Fruit fly (Drosophila melanogaster) whole organism, embryonic: ENCODE data around the gene Rok.

Source experiments
- Bgb ChIP-seq: fragments of 200-800 bp; sonication (Bioruptor generic); IDR thresholded peaks from 2 replicates; pipeline ENCODE4 v1.3.6; 2022; ENCODE audit warnings: missing biosample characterization, missing genetic modification characterization; ENCODE audit not compliant: partially characterized antibody
- Bteb2 ChIP-seq: fragments of 200-800 bp; sonication (Bioruptor generic); optimal IDR thresholded peaks from 2 replicates; lab custom pipeline; 2016; ENCODE audit warnings: missing biosample characterization, missing genetic modification characterization
- CG10366 ChIP-seq: fragments of 200-800 bp; sonication (Bioruptor generic); IDR thresholded peaks from 2 replicates; pipeline ENCODE4 v1.3.6; 2022; ENCODE audit warnings: missing biosample characterization, missing genetic modification characterization
- CG11695 ChIP-seq: fragments of 200-800 bp; sonication (Bioruptor generic); IDR thresholded peaks from 3 replicates; pipeline ENCODE4 v1.3.6; 2022; ENCODE audit warnings: missing biosample characterization, missing genetic modification characterization
- CG12942 ChIP-seq: fragments of 200-800 bp; sonication (Bioruptor generic); optimal IDR thresholded peaks from 3 replicates; lab custom pipeline; 2016; ENCODE audit warnings: missing biosample characterization, missing genetic modification characterization
- CG1647 ChIP-seq: fragments of 200-800 bp; sonication (Bioruptor generic); optimal IDR thresholded peaks from 3 replicates; lab custom pipeline; 2016; ENCODE audit warnings: missing biosample characterization, missing genetic modification characterization
- CG17829 ChIP-seq: fragments of 200-800 bp; optimal IDR thresholded peaks from 2 replicates; lab custom pipeline; 2019; ENCODE audit warnings: missing biosample characterization, mild to moderate bottlenecking, missing genetic modification characterization, moderate library complexity
- CG2678 ChIP-seq: fragments of 200-800 bp; sonication (Bioruptor generic); optimal IDR thresholded peaks from 3 replicates; lab custom pipeline; 2019; ENCODE audit warnings: missing biosample characterization, mild to moderate bottlenecking, missing genetic modification characterization, moderate library complexity
- CG30020 ChIP-seq: fragments of 200-800 bp; optimal IDR thresholded peaks from 2 replicates; lab custom pipeline; 2019; ENCODE audit warnings: missing biosample characterization, mild to moderate bottlenecking, missing genetic modification characterization, moderate library complexity
- CG4360 ChIP-seq: fragments of 200-800 bp; sonication (Bioruptor generic); IDR thresholded peaks from 2 replicates; pipeline ENCODE4 v1.3.6; 2022; ENCODE audit warnings: missing biosample characterization, missing genetic modification characterization
- CG7372 ChIP-seq: fragments of 200-800 bp; sonication (Bioruptor generic); IDR thresholded peaks from 2 replicates; pipeline ENCODE4 v1.3.6; 2022; ENCODE audit warnings: missing biosample characterization, missing genetic modification characterization
- CG7556 ChIP-seq: fragments of 200-800 bp; sonication (Bioruptor generic); optimal IDR thresholded peaks from 2 replicates; lab custom pipeline; 2017; ENCODE audit warnings: missing biosample characterization, mild to moderate bottlenecking, missing genetic modification characterization
- CG9215 ChIP-seq: fragments of 200-800 bp; sonication (Bioruptor generic); IDR thresholded peaks from 2 replicates; pipeline ENCODE4 v1.3.6; 2022; ENCODE audit warnings: missing biosample characterization, missing genetic modification characterization
- CrebB ChIP-seq: fragments of 200-800 bp; sonication (Bioruptor generic); optimal IDR thresholded peaks from 3 replicates; lab custom pipeline; 2018; ENCODE audit warnings: missing biosample characterization, mild to moderate bottlenecking, missing genetic modification characterization
- Dll ChIP-seq: fragments of 200-800 bp; sonication (Bioruptor generic); IDR thresholded peaks from 4 replicates; pipeline ENCODE4 v1.3.6; 2022; ENCODE audit warnings: missing biosample characterization, missing genetic modification characterization; ENCODE audit not compliant: partially characterized antibody
- Elba2 ChIP-seq: fragments of 200-800 bp; sonication (Bioruptor generic); optimal IDR thresholded peaks from 3 replicates; lab custom pipeline; 2016; ENCODE audit warnings: missing biosample characterization, missing genetic modification characterization
- Gug ChIP-seq: fragments of 200-800 bp; sonication (Bioruptor generic); IDR thresholded peaks from 4 replicates; pipeline ENCODE4 v1.3.6; 2022; ENCODE audit warnings: missing biosample characterization, missing genetic modification characterization
- HLH4C ChIP-seq: fragments of 200-800 bp; sonication (Bioruptor generic); IDR thresholded peaks from 3 replicates; pipeline ENCODE4 v1.3.6; 2022; ENCODE audit warnings: missing biosample characterization, missing genetic modification characterization; ENCODE audit not compliant: partially characterized antibody
- HLH54F ChIP-seq: fragments of 200-800 bp; sonication (Bioruptor generic); optimal IDR thresholded peaks from 3 replicates; lab custom pipeline; 2016; ENCODE audit warnings: missing biosample characterization, missing genetic modification characterization
- HLHmδ ChIP-seq: fragments of 200-800 bp; sonication (Bioruptor generic); optimal IDR thresholded peaks from 2 replicates; lab custom pipeline; 2018; ENCODE audit warnings: missing biosample characterization, mild to moderate bottlenecking, missing genetic modification characterization, moderate library complexity
- Hr78 ChIP-seq, 2 experiments: fragments of 200-800 bp in 1 of 2; fragments of >200 bp in 1 of 2; sonication (Bioruptor generic) in 1 of 2; optimal IDR thresholded peaks; 2 replicates each; lab custom pipeline; 2017 to 2019; ENCODE audit warnings: missing biosample characterization in 2 of 2, missing genetic modification characterization in 2 of 2, mild to moderate bottlenecking in 1 of 2, moderate library complexity in 1 of 2
- Nf-YB ChIP-seq: fragments of 200-800 bp; sonication (Bioruptor generic); optimal IDR thresholded peaks from 3 replicates; lab custom pipeline; 2019; ENCODE audit warnings: missing biosample characterization, mild to moderate bottlenecking, missing genetic modification characterization, moderate library complexity
- Sin3A ChIP-seq: fragments of >200 bp; optimal IDR thresholded peaks from 2 replicates; lab custom pipeline; 2018
- Trl ChIP-seq, 3 experiments: fragments of >200 bp in 2 of 3; fragments of 200-800 bp in 1 of 3; sonication (Bioruptor generic) in 1 of 3; optimal IDR thresholded peaks; 2 replicates in 1 of 3; 3 replicates in 2 of 3; lab custom pipeline; 2016 to 2017; ENCODE audit warnings: missing biosample characterization in 1 of 3, missing genetic modification characterization in 1 of 3
- Xrp1 ChIP-seq: fragments of 200-800 bp; sonication (Bioruptor generic); IDR thresholded peaks from 2 replicates; pipeline ENCODE4 v1.3.6; 2022; ENCODE audit warnings: missing biosample characterization, missing genetic modification characterization
- ap ChIP-seq: fragments of 200-800 bp; sonication (Bioruptor generic); IDR thresholded peaks from 2 replicates; pipeline ENCODE4 v1.3.6; 2022; ENCODE audit warnings: missing biosample characterization, missing genetic modification characterization
- br ChIP-seq: fragments of >200 bp; optimal IDR thresholded peaks from 2 replicates; lab custom pipeline; 2017
- chinmo ChIP-seq: fragments of 200-800 bp; sonication (Bioruptor generic); IDR thresholded peaks from 4 replicates; pipeline ENCODE4 v1.3.6; 2022; ENCODE audit warnings: missing biosample characterization, missing genetic modification characterization; ENCODE audit not compliant: partially characterized antibody
- da ChIP-seq: fragments of 200-800 bp; sonication (Bioruptor generic); optimal IDR thresholded peaks from 2 replicates; lab custom pipeline; 2016; ENCODE audit warnings: missing biosample characterization, missing genetic modification characterization
- en ChIP-seq: fragments of 200-800 bp; sonication (Bioruptor generic); optimal IDR thresholded peaks from 2 replicates; lab custom pipeline; 2016; ENCODE audit warnings: missing biosample characterization, missing genetic modification characterization
- exex ChIP-seq: fragments of 200-800 bp; sonication (Bioruptor generic); optimal IDR thresholded peaks from 4 replicates; lab custom pipeline; 2018; ENCODE audit warnings: missing biosample characterization, mild to moderate bottlenecking, missing genetic modification characterization, moderate library complexity
- gcm ChIP-seq: fragments of 200-800 bp; sonication (Bioruptor generic); optimal IDR thresholded peaks from 2 replicates; lab custom pipeline; 2019; ENCODE audit warnings: missing biosample characterization, mild to moderate bottlenecking, missing genetic modification characterization, moderate library complexity
- gem ChIP-seq: fragments of 200-800 bp; sonication (Bioruptor generic); optimal IDR thresholded peaks from 2 replicates; lab custom pipeline; 2019; ENCODE audit warnings: missing biosample characterization, mild to moderate bottlenecking, missing genetic modification characterization, moderate library complexity
- hkb ChIP-seq, 2 experiments: fragments of 200-800 bp in 1 of 2; fragments of >200 bp in 1 of 2; sonication (Bioruptor generic) in 1 of 2; IDR thresholded peaks in 1 of 2; optimal IDR thresholded peaks in 1 of 2; 2 replicates each; pipeline versions ENCODE4 v1.3.6 to Lab custom; 2017 to 2022; ENCODE audit warnings: missing biosample characterization in 1 of 2, missing genetic modification characterization in 1 of 2
- jumu ChIP-seq: fragments of 200-800 bp; sonication (Bioruptor generic); optimal IDR thresholded peaks from 3 replicates; lab custom pipeline; 2016; ENCODE audit warnings: missing biosample characterization, missing genetic modification characterization
- kah ChIP-seq: fragments of 200-800 bp; sonication (Bioruptor generic); optimal IDR thresholded peaks from 2 replicates; lab custom pipeline; 2018; ENCODE audit warnings: missing biosample characterization, mild to moderate bottlenecking, missing genetic modification characterization
- lmd ChIP-seq: fragments of 200-800 bp; sonication (Bioruptor generic); IDR thresholded peaks from 2 replicates; pipeline ENCODE4 v1.3.6; 2022; ENCODE audit warnings: missing biosample characterization, missing genetic modification characterization
- pita ChIP-seq: fragments of 200-800 bp; sonication (Bioruptor generic); optimal IDR thresholded peaks from 2 replicates; lab custom pipeline; 2017; ENCODE audit warnings: missing biosample characterization, mild to moderate bottlenecking, missing genetic modification characterization
- salm ChIP-seq: fragments of 200-800 bp; sonication (Bioruptor generic); optimal IDR thresholded peaks from 2 replicates; lab custom pipeline; 2018; ENCODE audit warnings: missing biosample characterization, mild to moderate bottlenecking, missing genetic modification characterization
- sens-2 ChIP-seq: fragments of 200-800 bp; sonication (Bioruptor generic); IDR thresholded peaks from 2 replicates; pipeline ENCODE4 v1.3.6; 2022; ENCODE audit warnings: missing biosample characterization, missing genetic modification characterization
- slou ChIP-seq: fragments of 200-800 bp; sonication (Bioruptor generic); optimal IDR thresholded peaks from 3 replicates; lab custom pipeline; 2016; ENCODE audit warnings: missing biosample characterization, missing genetic modification characterization
- slp2 ChIP-seq: fragments of 200-800 bp; sonication (Bioruptor generic); optimal IDR thresholded peaks from 2 replicates; lab custom pipeline; 2016; ENCODE audit warnings: missing biosample characterization, missing genetic modification characterization
- ssp ChIP-seq: fragments of 200-800 bp; sonication (Bioruptor generic); IDR thresholded peaks from 2 replicates; pipeline ENCODE4 v1.3.6; 2022; ENCODE audit warnings: missing biosample characterization, missing genetic modification characterization
- toy ChIP-seq: fragments of 200-800 bp; sonication (Bioruptor generic); IDR thresholded peaks from 2 replicates; pipeline ENCODE4 v1.3.6; 2022; ENCODE audit warnings: missing biosample characterization, missing genetic modification characterization
- ttk ChIP-seq: fragments of 200-800 bp; sonication (Bioruptor generic); IDR thresholded peaks from 2 replicates; pipeline ENCODE4 v2.1.2; 2022; ENCODE audit warnings: missing biosample characterization, missing genetic modification characterization
- unc-4 ChIP-seq: fragments of 200-800 bp; sonication (Bioruptor generic); IDR thresholded peaks from 2 replicates; pipeline ENCODE4 v1.3.6; 2022; ENCODE audit warnings: missing biosample characterization, missing genetic modification characterization; ENCODE audit not compliant: partially characterized antibody
- usp ChIP-seq: fragments of >200 bp; optimal IDR thresholded peaks from 2 replicates; lab custom pipeline; 2017; ENCODE audit warnings: missing biosample characterization, missing genetic modification characterization
- wor ChIP-seq: fragments of 200-800 bp; sonication (Bioruptor generic); IDR thresholded peaks from 2 replicates; pipeline ENCODE4 v1.3.6; 2022; ENCODE audit warnings: missing biosample characterization, missing genetic modification characterization
- zen2 ChIP-seq: fragments of 200-800 bp; sonication (Bioruptor generic); IDR thresholded peaks from 3 replicates; pipeline ENCODE4 v1.3.6; 2022; ENCODE audit warnings: missing biosample characterization, missing genetic modification characterization; ENCODE audit not compliant: partially characterized antibody

Gene Rok

DNA sequence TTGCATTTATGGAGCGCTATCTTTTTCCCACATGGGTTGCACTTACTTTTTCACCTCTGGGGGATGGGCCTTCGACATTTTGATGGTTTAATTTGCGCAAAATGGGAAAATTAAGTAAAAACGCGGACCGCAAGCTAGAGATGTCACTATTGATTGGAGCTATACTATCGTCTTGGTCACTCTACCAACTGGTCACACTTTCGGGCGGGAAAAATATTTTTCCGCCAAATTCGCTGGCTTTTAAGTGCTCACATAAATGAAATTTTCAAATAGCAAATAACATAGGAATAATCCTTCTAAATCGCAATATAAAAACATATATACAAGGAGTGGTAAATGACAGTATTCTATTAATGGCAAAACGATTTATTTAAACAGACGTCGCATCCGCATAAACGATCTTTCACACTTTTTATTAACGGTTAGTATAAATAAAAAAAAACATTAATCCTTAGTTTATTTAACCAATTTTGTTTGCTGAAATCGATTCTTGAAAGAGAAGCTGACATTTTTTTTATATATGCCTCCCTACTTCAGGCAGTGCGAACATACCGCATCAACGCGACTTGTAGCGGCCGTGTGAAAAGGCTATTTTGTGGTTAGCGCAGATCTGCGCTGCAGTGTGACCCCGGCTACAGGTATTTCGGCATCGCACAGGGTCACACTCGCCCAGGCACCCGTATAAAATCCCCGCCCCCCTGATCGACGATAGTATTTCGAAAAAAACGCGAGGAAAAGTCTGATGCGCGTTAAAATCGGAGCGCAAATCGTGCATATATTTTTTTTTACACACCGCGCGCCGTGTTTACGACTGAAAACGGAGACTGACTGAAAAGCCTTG is 3.3 kb upstream of the Rok start, which contains the start of the genes SNRPG and mthl1 (continued):
- TF ChIP-seq usp = no peak
- peak; percentile 47 for TF ChIP-seq CrebB (tag; lab: Kevin White, UChicago)
- TF ChIP-seq da (GFP tag; lab: Kevin White, UChicago) = peak; percentile 43
- peak; percentile 62 for TF ChIP-seq CG17829
- TF ChIP-seq CG10366 (GFP tag; lab: Robert Waterston, UW) = peak; percentile 49
- TF ChIP-seq Gug (GFP tag; lab: Robert Waterston, UW) = peak; percentile 98
- TF ChIP-seq zen2 (GFP tag; lab: Robert Waterston, UW) = no peak
- peak; percentile 90 for TF ChIP-seq CG7372
- no peak for TF ChIP-seq salm
- TF ChIP-seq Elba2 (GFP tag; lab: Kevin White, UChicago) = no peak
- TF ChIP-seq unc-4 (GFP tag; lab: Robert Waterston, UW) = peak; percentile 64
- peak; percentile 66 for TF ChIP-seq CG4360 (GFP tag; lab: Robert Waterston, UW)
- TF ChIP-seq HLH54F = peak; percentile 89
- TF ChIP-seq HLHmδ (GFP tag; lab: Kevin White, UChicago) = peak; percentile 19
- TF ChIP-seq wor (GFP tag; lab: Robert Waterston, UW) = peak; percentile 86
- no peak for TF ChIP-seq Nf-YB (GFP tag; lab: Kevin White, UChicago)
- peak; percentile 86 for TF ChIP-seq jumu (GFP tag; lab: Kevin White, UChicago)
- peak; percentile 73 for TF ChIP-seq CG12942 (GFP tag; lab: Kevin White, UChicago)
- no peak for TF ChIP-seq en (GFP tag; lab: Kevin White, UChicago)
- peak; percentile 79 for TF ChIP-seq CG11695 (GFP tag; lab: Robert Waterston, UW)
- peak; percentile 78 for TF ChIP-seq toy (GFP tag; lab: Robert Waterston, UW)
- peak; percentile 78 for TF ChIP-seq CG2678 (tag; lab: Kevin White, UChicago)
- TF ChIP-seq Xrp1 (GFP tag; lab: Robert Waterston, UW) = peak; percentile 87
- TF ChIP-seq exex (tag; lab: Kevin White, UChicago) = no peak
- peak; percentile 69 for TF ChIP-seq Bgb (GFP tag; lab: Robert Waterston, UW)
- TF ChIP-seq pita (GFP tag; lab: Kevin White, UChicago) = no peak
- TF ChIP-seq sens-2 (GFP tag; lab: Robert Waterston, UW) = peak; percentile 77
- TF ChIP-seq Hr78 (GFP tag; optimal IDR thresholded peaks at IDR 0.05; lab: Kevin White, UChicago) = no peak
- peak; percentile 87 for TF ChIP-seq gem (tag; lab: Kevin White, UChicago)
- peak; percentile 19 for TF ChIP-seq gcm (GFP tag; lab: Kevin White, UChicago)
- TF ChIP-seq HLH4C = peak; percentile 53; the same call in 2 of the 3 replicates
- peak; percentile 52 for TF ChIP-seq CG1647 (GFP tag; lab: Kevin White, UChicago)
- TF ChIP-seq hkb (optimal IDR thresholded peaks at IDR 0.05; lab: Kevin White, UChicago) = peak; percentile 11
- TF ChIP-seq hkb (GFP tag; IDR thresholded peaks at IDR 0.05; lab: Robert Waterston, UW) = peak; percentile 82
- TF ChIP-seq ssp (GFP tag; lab: Robert Waterston, UW) = peak; percentile 99
- peak; percentile 74 for TF ChIP-seq slou
- TF ChIP-seq Dll (GFP tag; lab: Robert Waterston, UW) = peak; percentile 79
- TF ChIP-seq ap (GFP tag; lab: Robert Waterston, UW) = peak; percentile 91
- peak; percentile 61 for TF ChIP-seq CG7556 (GFP tag; lab: Kevin White, UChicago)
- peak; percentile 95 for TF ChIP-seq lmd (GFP tag; lab: Robert Waterston, UW)
- TF ChIP-seq ttk (GFP tag; lab: Robert Waterston, UW) = peak; percentile 93
- TF ChIP-seq Sin3A (lab: Kevin White, UChicago) = peak; percentile 74
- TF ChIP-seq br (lab: Kevin White, UChicago) = no peak
- no peak for TF ChIP-seq Trl (optimal IDR thresholded peaks at IDR 0.05; lab: Kevin White, UChicago)
- peak; percentile 71 for TF ChIP-seq Trl (GFP tag; optimal IDR thresholded peaks at IDR 0.05; lab: Kevin White, UChicago)
- peak; percentile 72; the same call in 2 of the 4 replicates for TF ChIP-seq chinmo (GFP tag; lab: Robert Waterston, UW)
- TF ChIP-seq CG9215 (GFP tag; lab: Robert Waterston, UW) = peak; percentile 91
- peak; percentile 1 for TF ChIP-seq slp2 (GFP tag; lab: Kevin White, UChicago)
- no peak for TF ChIP-seq kah
- TF ChIP-seq CG30020 (tag; lab: Kevin White, UChicago) = peak; percentile 94
- peak; percentile 59 for TF ChIP-seq Bteb2 (GFP tag; lab: Kevin White, UChicago)
